Fruit fly (Drosophila melanogaster): Measurements from ENCODE around the gene Marf.

dm6 chrX:6365632-6366356, at the start of gene Marf, which contains the start of gene swa:
- TF ChIP-seq Sox102F (GFP tag; optimal IDR thresholded peaks at IDR 0.05): no peak
- TF ChIP-seq Abd-B (GFP tag; optimal IDR thresholded peaks at IDR 0.05): no peak
- TF ChIP-seq CG17361 (GFP tag; IDR thresholded peaks at IDR 0.05): no peak
- TF ChIP-seq Max (GFP tag; optimal IDR thresholded peaks at IDR 0.05): no peak

Measured in whole organism, embryonic.